Fruit fly (Drosophila melanogaster): ENCODE results near the gene Cpr65Ax2.

- TF ChIP-seq Hr38 (GFP tag; optimal IDR thresholded peaks at IDR 0.05) = no peak
- TF ChIP-seq CG11902 (GFP tag; optimal IDR thresholded peaks at IDR 0.05) = no peak
- no peak for TF ChIP-seq CG1621 (tag; optimal IDR thresholded peaks at IDR 0.05)
- TF ChIP-seq cyc (GFP tag; optimal IDR thresholded peaks at IDR 0.05) = no peak
- no peak for TF ChIP-seq CG6854 (GFP tag; optimal IDR thresholded peaks at IDR 0.05)
- TF ChIP-seq CG16779 (tag; optimal IDR thresholded peaks at IDR 0.05) = no peak
- TF ChIP-seq Ets21C (GFP tag; optimal IDR thresholded peaks at IDR 0.05) = no peak
- no peak for TF ChIP-seq Gug (GFP tag; IDR thresholded peaks at IDR 0.05)
- no peak for TF ChIP-seq Lpt (GFP tag; optimal IDR thresholded peaks at IDR 0.05)
- TF ChIP-seq Hr4 (GFP tag; optimal IDR thresholded peaks at IDR 0.05) = no peak
- no peak for TF ChIP-seq CG10631 (GFP tag; optimal IDR thresholded peaks at IDR 0.05)
These were observed 9.2 kb upstream of the Cpr65Ax2 start for dm6 chr3L:6159863-6160262.

Measured in whole organism, prepupa.